Worm (Caenorhabditis elegans) whole organism, L4/young adult: Measurements from ENCODE around the gene latd-1.

Experiments
- W03F9.2 ChIP-seq: fragments of 150-350 bp; optimal IDR thresholded peaks from 2 replicates; lab custom pipeline; 2014; ENCODE audit warnings: missing biosample characterization, missing genetic modification characterization
- dao-5 ChIP-seq: sonication (generic microtip); optimal IDR thresholded peaks from 2 replicates; lab custom pipeline; 2016; ENCODE audit warnings: missing genotype, missing genetic modification characterization, moderate library complexity, missing compliant biosample characterization
- him-1 ChIP-seq: sonication (generic microtip); optimal IDR thresholded peaks from 2 replicates; lab custom pipeline; 2016; ENCODE audit warnings: missing genotype, missing genetic modification reagents, missing genetic modification characterization, missing compliant biosample characterization

DNA sequence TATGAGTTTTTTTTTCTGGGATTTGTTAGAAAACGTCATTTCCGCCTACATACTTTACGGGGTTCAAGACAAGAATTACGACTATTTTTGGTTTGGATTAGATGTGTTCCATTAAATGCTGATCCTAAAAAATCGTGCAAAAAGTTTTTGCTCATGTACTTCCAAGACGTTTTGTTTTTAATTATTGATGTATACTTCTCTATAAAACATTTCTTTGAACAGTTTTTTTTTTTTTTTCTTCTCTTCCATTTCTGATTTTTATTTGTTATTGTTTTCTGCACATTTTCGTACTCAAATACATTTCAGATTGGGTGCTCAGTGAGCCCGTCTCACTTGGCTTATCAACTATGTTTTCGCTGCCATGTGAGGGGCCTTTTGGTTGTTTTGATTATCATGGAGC, 5.4 kb upstream of the latd-1 start, which contains the start of gene C39D10.11:
- TF ChIP-seq W03F9.2 (tag; lab: Kevin White, UChicago) (no peak), him-1 (tag; lab: Kevin White, UChicago) (no peak), dao-5 (tag; lab: Kevin White, UChicago) (no peak)
